Fruit fly (Drosophila melanogaster) whole organism: ENCODE data around the gene CG9029.

Experiments used
- CG8478 ChIP-seq: fragments of >200 bp; optimal IDR thresholded peaks from 2 replicates; lab custom pipeline; 2018; ENCODE audit warnings: inconsistent platforms
- Dll ChIP-seq: fragments of >200 bp; optimal IDR thresholded peaks from 2 replicates; lab custom pipeline; 2017
- EcR ChIP-seq, 2 experiments: fragments of >200 bp; optimal IDR thresholded peaks; 2 replicates each; lab custom pipeline; 2017; ENCODE audit warnings: missing biosample characterization in 2 of 2, missing genetic modification characterization in 2 of 2, missing genetic modification reagents in 2 of 2
- psq ChIP-seq: fragments of >200 bp; optimal IDR thresholded peaks from 2 replicates; lab custom pipeline; 2017
- usp ChIP-seq: fragments of >200 bp; optimal IDR thresholded peaks from 2 replicates; lab custom pipeline; 2017; ENCODE audit warnings: missing biosample characterization, missing genetic modification characterization, mixed read lengths

DNA sequence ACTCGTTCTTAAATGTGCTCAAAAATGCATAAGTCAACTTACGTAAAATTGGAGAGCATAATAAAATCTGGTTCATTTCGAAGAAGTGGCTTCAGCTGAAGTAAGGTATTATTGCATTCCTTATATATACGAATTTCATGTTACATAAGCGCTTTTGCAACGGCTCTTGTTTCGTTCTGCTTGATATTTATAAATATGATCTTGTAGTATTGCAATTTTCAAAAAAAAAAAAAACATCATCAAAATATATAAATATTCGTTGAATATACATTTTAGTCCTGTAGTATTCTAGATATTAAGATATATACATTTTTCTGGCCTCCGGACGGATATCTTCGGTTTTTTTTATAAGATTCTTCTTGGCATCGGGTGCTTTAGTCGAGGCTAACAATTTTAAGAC, 8.0 kb downstream of the CG9029 start, which contains the start of gene Acp26Aa:
- TF ChIP-seq usp (no peak), psq (lab: Kevin White, UChicago) (no peak), EcR (GFP tag; optimal IDR thresholded peaks at IDR 0.05; lab: Kevin White, UChicago) (no peak), CG8478 (no peak), Dll (lab: Kevin White, UChicago) (no peak)
